Fruit fly (Drosophila melanogaster): Measurements from ENCODE around the gene Ir62a.
A peak's percentile ranks its signal among the peaks of the same experiment; 100 is the strongest.

Ir62a gene

DNA sequence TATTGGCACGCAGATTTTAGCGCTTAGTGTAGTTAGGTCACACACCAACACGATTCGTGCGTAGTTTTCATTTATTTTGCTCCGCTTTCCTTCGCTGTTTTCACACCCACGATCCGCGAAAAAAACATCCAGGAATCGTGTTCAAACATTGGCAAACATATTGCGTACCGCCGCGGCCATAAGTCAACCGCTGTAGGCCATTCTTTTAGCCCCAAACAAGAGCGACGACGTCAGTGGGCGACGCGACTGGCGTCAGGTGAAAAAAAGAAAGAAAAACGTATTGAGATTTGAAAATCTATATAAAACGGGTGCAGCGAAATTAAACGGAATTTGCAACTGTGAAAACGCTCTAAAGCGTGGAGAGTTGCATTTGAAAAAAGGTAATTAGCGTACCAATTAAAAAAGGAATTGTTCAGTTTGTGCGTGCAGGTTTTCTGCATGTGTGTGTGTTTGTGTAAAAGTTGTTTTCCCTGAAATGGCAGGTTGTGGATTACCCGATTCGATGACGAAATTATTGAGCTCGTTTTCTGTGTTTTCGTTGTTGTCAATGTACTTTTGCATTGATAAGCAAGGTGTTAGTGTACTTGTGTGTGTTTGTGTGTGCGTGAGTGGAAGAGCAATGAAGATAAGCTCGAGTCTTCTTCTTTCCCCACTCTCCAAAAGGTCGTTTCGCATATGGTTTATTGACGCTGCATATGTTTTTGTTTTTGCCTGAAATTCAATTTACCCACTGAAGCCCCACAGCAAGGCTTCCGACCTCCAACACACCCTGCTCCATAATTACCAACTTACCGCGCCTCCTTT lies 38.3 kb upstream of the Ir62a start, which contains the start of gene Tmep (continued):
- TF ChIP-seq CG4617 (GFP tag; optimal IDR thresholded peaks at IDR 0.05; ENCODE audit: borderline replicate concordance): peak; percentile 76
- peak; percentile 4 for TF ChIP-seq CG12659 (GFP tag; optimal IDR thresholded peaks at IDR 0.05)
- TF ChIP-seq Trl (optimal IDR thresholded peaks at IDR 0.05): peak in 1 of 2 experiments; percentile 3
- no peak for TF ChIP-seq Trl (GFP tag; optimal IDR thresholded peaks at IDR 0.05)
- 0 out of 2 replicates have a peak, but pooled peaks have one; percentile 19 for TF ChIP-seq CG32532 (GFP tag; IDR thresholded peaks at IDR 0.05)

- TF ChIP-seq gcm (GFP tag; optimal IDR thresholded peaks at IDR 0.05) (peak; percentile 7), scrt (GFP tag; optimal IDR thresholded peaks at IDR 0.05) (no peak), CG13287 (GFP tag; IDR thresholded peaks at IDR 0.05; ENCODE audit: partially characterized antibody) (peak; percentile 32; the same call in 1 of the 2 replicates), Ravus (GFP tag; IDR thresholded peaks at IDR 0.05) (no peak), bigmax (GFP tag; optimal IDR thresholded peaks at IDR 0.05) (no peak), CG4707 (GFP tag; optimal IDR thresholded peaks at IDR 0.05) (peak; percentile 19), lov (optimal IDR thresholded peaks at IDR 0.05) (no peak), lov (GFP tag; IDR thresholded peaks at IDR 0.05) (no peak), insv (GFP tag; optimal IDR thresholded peaks at IDR 0.05) (no peak), tll (GFP tag; optimal IDR thresholded peaks at IDR 0.05) (peak in 1 of 2 experiments; percentile 68), CG18262 (tag; optimal IDR thresholded peaks at IDR 0.05) (peak; percentile 10), CG4282 (GFP tag; optimal IDR thresholded peaks at IDR 0.05) (no peak), twi (tag; optimal IDR thresholded peaks at IDR 0.05) (no peak), CG4328 (GFP tag; optimal IDR thresholded peaks at IDR 0.05) (no peak), Tbp (GFP tag; optimal IDR thresholded peaks at IDR 0.05) (no peak), en (GFP tag; optimal IDR thresholded peaks at IDR 0.05) (no peak), crol (GFP tag; IDR thresholded peaks at IDR 0.05) (peak; percentile 90), CG14965 (GFP tag; optimal IDR thresholded peaks at IDR 0.05; ENCODE audit: borderline replicate concordance) (no peak), kah (GFP tag; optimal IDR thresholded peaks at IDR 0.05) (no peak), HLHmδ (GFP tag; optimal IDR thresholded peaks at IDR 0.05) (peak; percentile 38), CoRest (tag; optimal IDR thresholded peaks at IDR 0.05) (peak; percentile 46), CG2678 (tag; optimal IDR thresholded peaks at IDR 0.05) (no peak), unpg (GFP tag; optimal IDR thresholded peaks at IDR 0.05) (no peak), CG11696 (GFP tag; IDR thresholded peaks at IDR 0.05) (no peak), CG10979 (tag; optimal IDR thresholded peaks at IDR 0.05) (no peak), tin (GFP tag; optimal IDR thresholded peaks at IDR 0.05) (peak; percentile 8), CG10959 (GFP tag; IDR thresholded peaks at IDR 0.05) (no peak), MTF-1 (GFP tag; optimal IDR thresholded peaks at IDR 0.05; ENCODE audit: borderline replicate concordance) (no peak), CG7357 (GFP tag; IDR thresholded peaks at IDR 0.05) (peak; percentile 96), grau (tag; optimal IDR thresholded peaks at IDR 0.05) (peak; percentile 17), CG1647 (GFP tag; optimal IDR thresholded peaks at IDR 0.05) (no peak), CG8924 (tag; optimal IDR thresholded peaks at IDR 0.05) (peak; percentile 47), CG15269 (tag; optimal IDR thresholded peaks at IDR 0.05) (no peak), CG30020 (tag; optimal IDR thresholded peaks at IDR 0.05) (peak; percentile 92), sisA (GFP tag; IDR thresholded peaks at IDR 0.05) (peak; percentile 25), knrl (GFP tag; IDR thresholded peaks at IDR 0.05; ENCODE audit: partially characterized antibody) (no peak), amos (GFP tag; IDR thresholded peaks at IDR 0.05; ENCODE audit: partially characterized antibody) (no peak; the same call in 1 of the 2 replicates), Deaf1 (tag; optimal IDR thresholded peaks at IDR 0.05) (peak; percentile 27), ap (GFP tag; IDR thresholded peaks at IDR 0.05) (no peak), dm (GFP tag; optimal IDR thresholded peaks at IDR 0.05) (peak; percentile 14)
Measured at dm6 chr3L:1568225-1569161, 37.4 kb upstream of the Ir62a start, which contains the start of gene CG7879. CG7879 (minus strand) TSS chr3L:1568608.
